Worm (Caenorhabditis elegans) whole organism, early embryonic: ENCODE results near the gene W10C4.1.

ENCODE experiments used
- B0310.2 ChIP-seq: sonication (generic microtip); optimal IDR thresholded peaks from 2 replicates; lab custom pipeline; 2016; ENCODE audit warnings: mild to moderate bottlenecking, missing genetic modification characterization, missing compliant biosample characterization
- aly-1 ChIP-seq: sonication (generic microtip); optimal IDR thresholded peaks from 2 replicates; lab custom pipeline; 2016; ENCODE audit warnings: missing genetic modification characterization, missing compliant biosample characterization
- ama-1 ChIP-seq: fragments of 150-350 bp; optimal IDR thresholded peaks from 2 replicates; lab custom pipeline; 2014
- ceh-36 ChIP-seq: sonication (generic microtip); optimal IDR thresholded peaks from 2 replicates; lab custom pipeline; 2016; ENCODE audit warnings: missing genetic modification characterization, inconsistent platforms, missing compliant biosample characterization
- ets-7 ChIP-seq: sonication (generic microtip); optimal IDR thresholded peaks from 2 replicates; lab custom pipeline; 2016; ENCODE audit warnings: missing genotype, missing genetic modification characterization, missing compliant biosample characterization
- flt-1 ChIP-seq: fragments of 200-800 bp; sonication (Bioruptor generic); IDR thresholded peaks from 2 replicates; pipeline ENCODE4 v1.3.6; 2022; ENCODE audit warnings: missing genetic modification characterization, missing compliant biosample characterization
- hmg-4 ChIP-seq: fragments of 200-800 bp; sonication (Bioruptor generic); optimal IDR thresholded peaks from 2 replicates; lab custom pipeline; 2018; ENCODE audit warnings: mild to moderate bottlenecking, missing genetic modification characterization, missing compliant biosample characterization
- hnd-1 ChIP-seq: sonication (generic microtip); optimal IDR thresholded peaks from 2 replicates; lab custom pipeline; 2016; ENCODE audit warnings: missing genetic modification characterization, missing compliant biosample characterization
- scrt-1 ChIP-seq: fragments of 200-800 bp; sonication (Bioruptor generic); IDR thresholded peaks from 2 replicates; pipeline ENCODE4 v1.3.6; 2022; ENCODE audit warnings: missing genetic modification characterization, missing compliant biosample characterization
- sea-1 ChIP-seq: fragments of 200-800 bp; sonication (Bioruptor generic); conservative IDR thresholded peaks from 2 replicates; pipeline ENCODE4 v1.3.6; 2022; ENCODE audit warnings: missing genetic modification characterization, missing compliant biosample characterization

ce11 chrIII:227033-227432 lies 20.1 kb upstream of the W10C4.1 start:
- TF ChIP-seq ets-7 (tag; lab: Kevin White, UChicago) (no peak), aly-1 (tag; lab: Kevin White, UChicago) (no peak), ama-1 (lab: Kevin White, UChicago) (no peak), B0310.2 (tag; lab: Kevin White, UChicago) (no peak), scrt-1 (GFP tag; lab: Robert Waterston, UW) (no peak), sea-1 (GFP tag; lab: Robert Waterston, UW) (no peak), hnd-1 (tag; lab: Kevin White, UChicago) (no peak), flt-1 (no peak), hmg-4 (GFP tag; lab: Kevin White, UChicago) (no peak), ceh-36 (tag; lab: Kevin White, UChicago) (no peak)
